Worm (Caenorhabditis elegans) whole organism, late embryonic: ENCODE results near the gene Y25C1A.8.
"Not testable (repeated sequence)": the region's sequence is repeated elsewhere in the genome, so short reads cannot be mapped to it uniquely, and the experiment has no call there.

Experiments
- C38D4.7 ChIP-seq: fragments of 200-800 bp; sonication (Bioruptor generic); optimal IDR thresholded peaks from 2 replicates; lab custom pipeline; 2018; ENCODE audit warnings: mild to moderate bottlenecking, missing genetic modification characterization, moderate library complexity, missing compliant biosample characterization
- K02D7.2 ChIP-seq: sonication (generic microtip); optimal IDR thresholded peaks from 2 replicates; lab custom pipeline; 2017; ENCODE audit warnings: mild to moderate bottlenecking, missing genetic modification characterization, missing compliant biosample characterization
- K09A11.1 ChIP-seq: sonication (generic microtip); optimal IDR thresholded peaks from 2 replicates; lab custom pipeline; 2017; ENCODE audit warnings: antibody characterized with exemption, mild to moderate bottlenecking, missing genetic modification characterization, missing compliant biosample characterization; ENCODE audit not compliant: insufficient read depth
- T23F11.4 ChIP-seq: fragments of 200-800 bp; sonication (Bioruptor generic); optimal IDR thresholded peaks from 2 replicates; lab custom pipeline; 2018; ENCODE audit warnings: mild to moderate bottlenecking, missing genetic modification characterization, missing compliant biosample characterization
- Y22D7AL.16 ChIP-seq: sonication (generic microtip); optimal IDR thresholded peaks from 2 replicates; lab custom pipeline; 2016; ENCODE audit warnings: missing genetic modification characterization, missing compliant biosample characterization
- ceh-14 ChIP-seq: sonication (generic microtip); optimal IDR thresholded peaks from 2 replicates; lab custom pipeline; 2016; ENCODE audit warnings: missing genotype, missing genetic modification characterization, missing compliant biosample characterization
- ceh-18 ChIP-seq: sonication (generic microtip); optimal IDR thresholded peaks from 2 replicates; lab custom pipeline; 2016; ENCODE audit warnings: missing genetic modification characterization, missing compliant biosample characterization
- ceh-19 ChIP-seq: fragments of 200-800 bp; sonication (Bioruptor generic); optimal IDR thresholded peaks from 2 replicates; lab custom pipeline; 2018; ENCODE audit warnings: mild to moderate bottlenecking, missing genetic modification characterization, missing compliant biosample characterization
- ceh-2 ChIP-seq: sonication (generic microtip); optimal IDR thresholded peaks from 2 replicates; lab custom pipeline; 2016; ENCODE audit warnings: missing genotype, missing genetic modification characterization, missing compliant biosample characterization
- ceh-22 ChIP-seq: sonication (generic microtip); optimal IDR thresholded peaks from 2 replicates; lab custom pipeline; 2017; ENCODE audit warnings: missing biosample characterization, missing genetic modification characterization
- ceh-30 ChIP-seq: fragments of 150-350 bp; optimal IDR thresholded peaks from 2 replicates; lab custom pipeline; 2014; ENCODE audit warnings: missing biosample characterization, missing genetic modification characterization
- ceh-34 ChIP-seq: sonication (generic microtip); optimal IDR thresholded peaks from 2 replicates; lab custom pipeline; 2016; ENCODE audit warnings: mild to moderate bottlenecking, missing genetic modification characterization, missing compliant biosample characterization
- ceh-9 ChIP-seq: sonication (generic microtip); optimal IDR thresholded peaks from 2 replicates; lab custom pipeline; 2016; ENCODE audit warnings: mild to moderate bottlenecking, missing genetic modification characterization, inconsistent platforms, missing compliant biosample characterization
- che-1 ChIP-seq: sonication (generic microtip); optimal IDR thresholded peaks from 2 replicates; lab custom pipeline; 2016; ENCODE audit warnings: mild to moderate bottlenecking, missing genetic modification characterization, missing compliant biosample characterization
- elt-4 ChIP-seq: sonication (generic microtip); optimal IDR thresholded peaks from 2 replicates; lab custom pipeline; 2016; ENCODE audit warnings: missing genetic modification characterization, missing compliant biosample characterization
- hlh-15 ChIP-seq: sonication (generic microtip); optimal IDR thresholded peaks from 2 replicates; lab custom pipeline; 2016; ENCODE audit warnings: missing genetic modification characterization, missing compliant biosample characterization
- hlh-6 ChIP-seq: sonication (generic microtip); optimal IDR thresholded peaks from 2 replicates; lab custom pipeline; 2016; ENCODE audit warnings: missing genotype, missing genetic modification characterization, missing compliant biosample characterization
- lin-11 ChIP-seq: fragments of 200-800 bp; sonication (Bioruptor generic); optimal IDR thresholded peaks from 2 replicates; lab custom pipeline; 2018; ENCODE audit warnings: mild to moderate bottlenecking, missing genetic modification characterization, missing compliant biosample characterization
- nhr-11 ChIP-seq: fragments of 150-350 bp; optimal IDR thresholded peaks from 2 replicates; lab custom pipeline; 2014; ENCODE audit warnings: missing biosample characterization, missing genetic modification characterization
- npax-4 ChIP-seq: sonication (generic microtip); optimal IDR thresholded peaks from 2 replicates; lab custom pipeline; 2016; ENCODE audit warnings: missing genetic modification characterization, missing compliant biosample characterization
- pag-3 ChIP-seq: sonication (generic microtip); optimal IDR thresholded peaks from 2 replicates; lab custom pipeline; 2016; ENCODE audit warnings: missing compliant biosample characterization, missing genetic modification characterization, borderline replicate concordance
- pqm-1 ChIP-seq: sonication (generic microtip); optimal IDR thresholded peaks from 2 replicates; lab custom pipeline; 2016; ENCODE audit warnings: missing genetic modification characterization, missing compliant biosample characterization
- ref-2 ChIP-seq: sonication (generic microtip); optimal IDR thresholded peaks from 2 replicates; lab custom pipeline; 2016; ENCODE audit warnings: missing genetic modification characterization, missing compliant biosample characterization
- sdc-2 ChIP-seq: sonication (generic microtip); optimal IDR thresholded peaks from 2 replicates; lab custom pipeline; 2016; ENCODE audit warnings: missing genotype, missing genetic modification characterization, missing compliant biosample characterization
- sox-4 ChIP-seq: sonication (generic microtip); optimal IDR thresholded peaks from 2 replicates; lab custom pipeline; 2017; ENCODE audit warnings: mild to moderate bottlenecking, missing genetic modification characterization, inconsistent platforms, missing compliant biosample characterization
- syd-9 ChIP-seq: sonication (generic microtip); optimal IDR thresholded peaks from 2 replicates; lab custom pipeline; 2016; ENCODE audit warnings: mild to moderate bottlenecking, missing genetic modification characterization, moderate library complexity, missing compliant biosample characterization
- tbx-2 ChIP-seq: sonication (generic microtip); optimal IDR thresholded peaks from 2 replicates; lab custom pipeline; 2016; ENCODE audit warnings: missing genetic modification characterization, missing compliant biosample characterization
- unc-3 ChIP-seq, 2 experiments: fragments of 200-800 bp in 1 of 2; sonication (Bioruptor generic) in 1 of 2; sonication (generic microtip) in 1 of 2; conservative IDR thresholded peaks in 1 of 2; optimal IDR thresholded peaks in 1 of 2; 2 replicates each; pipeline versions ENCODE4 v1.3.6 to Lab custom; 2016 to 2022; ENCODE audit warnings: missing compliant biosample characterization in 2 of 2, missing genetic modification characterization in 2 of 2, missing genetic modification reagents in 1 of 2
- unc-42 ChIP-seq: sonication (generic microtip); optimal IDR thresholded peaks from 2 replicates; lab custom pipeline; 2016; ENCODE audit warnings: missing genotype, missing genetic modification characterization, missing compliant biosample characterization

Gene Y25C1A.8

DNA sequence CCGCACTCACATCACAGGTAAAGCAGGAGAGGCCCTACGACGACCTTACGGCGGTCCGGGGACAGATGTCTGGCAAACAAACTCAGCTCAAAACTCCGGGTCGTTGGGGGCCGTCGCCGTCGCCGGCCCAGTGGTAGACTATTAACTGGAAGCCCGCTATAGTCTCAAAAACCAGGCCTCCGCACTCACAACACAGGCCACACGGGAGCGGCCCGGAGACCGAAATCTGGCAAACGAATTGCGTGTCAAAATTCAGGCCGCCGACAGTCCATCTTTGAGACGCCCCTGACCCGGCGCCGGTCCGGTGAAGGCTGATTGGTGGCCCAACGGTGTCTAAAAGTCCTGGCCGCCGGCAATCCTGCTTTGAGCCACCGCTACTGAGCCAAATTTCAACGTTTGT is 31.3 kb downstream of the Y25C1A.8 start:
- no peak for TF ChIP-seq K09A11.1 (tag; lab: Kevin White, UChicago)
- TF ChIP-seq elt-4, result peak; percentile 29
- TF ChIP-seq sox-4 (tag; lab: Kevin White, UChicago), result no peak
- TF ChIP-seq npax-4 (tag; lab: Kevin White, UChicago), result no peak
- TF ChIP-seq ceh-30, result no peak
- TF ChIP-seq, all 69 proteins: peak for 1

- TF ChIP-seq ceh-18, result no peak
- no peak for TF ChIP-seq tbx-2 (tag; lab: Kevin White, UChicago)
- TF ChIP-seq C38D4.7 (GFP tag; lab: Kevin White, UChicago), result no peak
- no peak for TF ChIP-seq ref-2 (tag; lab: Kevin White, UChicago)
- no peak for TF ChIP-seq ceh-19
- no peak for TF ChIP-seq Y22D7AL.16
- TF ChIP-seq ceh-34 (tag; lab: Kevin White, UChicago), result no peak
- TF ChIP-seq nhr-11 (tag; lab: Kevin White, UChicago), result no peak
- TF ChIP-seq ceh-22 (tag; lab: Kevin White, UChicago), result no peak
- TF ChIP-seq pqm-1, result no peak
- no peak for TF ChIP-seq hlh-6 (tag; lab: Kevin White, UChicago)
These were observed 32.7 kb downstream of the Y25C1A.8 start, which contains the start of gene sri-29 for ce11 chrII:3044023-3044422. TSS of gene sri-29 (plus strand) at chrII:3044323.

ce11 chrII:3043358-3043757 is 33.4 kb downstream of the Y25C1A.8 start, which contains the start of gene B0454.8:
TSS of gene B0454.8 (minus strand) at chrII:3043458.
- TF ChIP-seq sdc-2 (tag; lab: Kevin White, UChicago) (no peak), lin-11 (tag; lab: Kevin White, UChicago) (no peak)
- TF ChIP-seq, all 69 proteins: peak for 0

DNA sequence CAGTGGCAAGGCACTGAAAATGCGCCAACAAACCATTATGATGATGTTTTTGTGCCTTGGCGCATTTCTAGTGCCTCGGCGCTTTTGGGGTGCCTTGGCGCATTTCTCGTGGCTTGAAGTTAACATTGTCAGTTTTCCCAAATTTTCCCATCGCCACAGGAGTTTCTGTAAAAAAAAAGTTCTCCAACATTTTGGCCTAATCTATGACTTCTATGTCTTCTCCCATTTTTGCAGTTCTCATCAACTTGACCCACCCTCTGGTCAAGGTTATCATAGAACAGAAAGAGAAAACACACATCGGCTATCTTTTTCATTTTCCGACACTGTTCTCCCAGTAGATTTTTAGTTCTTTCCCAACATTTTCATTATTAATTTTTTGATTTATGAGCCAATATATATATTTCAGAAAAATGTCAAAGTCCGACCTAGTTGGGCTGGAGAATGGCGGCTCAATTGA is 38.3 kb downstream of the Y25C1A.8 start, which contains the start of the genes B0454.26 and B0454.5:
TSS of gene B0454.26 (minus strand) at position 101 of the 457 bp plus-strand sequence.
TSS of gene B0454.5 (plus strand) at position 407 of the 457 bp plus-strand sequence.
- TF ChIP-seq ceh-9, result no peak
- no peak for TF ChIP-seq K02D7.2 (tag; lab: Kevin White, UChicago)
- no peak for TF ChIP-seq ceh-34 (tag; lab: Kevin White, UChicago)

DNA sequence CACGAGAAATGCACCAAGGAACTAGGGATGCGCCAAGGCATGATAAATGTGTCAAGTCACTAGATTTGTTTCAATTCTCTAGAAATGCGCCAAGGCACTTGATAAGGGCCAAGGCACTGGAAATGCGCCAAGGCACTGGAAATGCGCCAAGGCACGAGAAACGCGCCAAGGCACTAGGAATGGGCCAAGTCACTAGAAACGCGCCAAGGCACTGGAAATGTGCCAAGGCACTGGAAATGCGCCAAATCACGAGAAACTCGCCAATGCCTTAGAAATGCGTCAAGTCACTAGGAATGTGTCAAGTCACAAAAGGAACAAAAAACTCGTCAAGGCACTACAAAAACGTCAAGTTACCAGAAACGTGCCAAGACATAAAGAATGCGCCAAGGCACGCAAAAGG is 40.4 kb downstream of the Y25C1A.8 start:
- TF ChIP-seq ceh-2 (tag; lab: Kevin White, UChicago) (peak; percentile 15), unc-42 (tag; lab: Kevin White, UChicago) (no peak)
- TF ChIP-seq, all 69 proteins: peak for 1

DNA sequence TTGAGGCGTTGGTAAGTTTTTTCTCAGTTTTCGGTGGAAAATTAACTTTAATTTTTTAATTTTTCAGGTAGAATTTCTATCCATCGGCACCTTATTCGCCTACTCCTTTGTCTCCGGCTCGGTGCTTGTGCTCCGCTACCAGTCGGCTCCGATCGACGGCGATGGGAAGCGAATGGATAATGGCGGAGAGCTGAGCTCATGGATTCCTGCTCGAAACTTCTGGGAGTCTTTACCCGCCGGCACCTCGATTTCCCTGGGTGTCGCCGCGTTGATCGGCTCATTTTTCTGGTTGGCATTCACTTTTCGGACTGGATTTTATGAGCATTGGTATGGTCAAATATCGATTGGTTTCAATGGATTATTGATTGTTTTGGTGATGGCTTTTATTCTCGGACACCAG is 41.8 kb downstream of the Y25C1A.8 start:
- TF ChIP-seq ceh-14 (tag; lab: Kevin White, UChicago) (no peak), pag-3 (tag; lab: Kevin White, UChicago) (no peak), elt-4 (no peak), tbx-2 (tag; lab: Kevin White, UChicago) (no peak), pqm-1 (no peak), hlh-15 (tag; lab: Kevin White, UChicago) (no peak), unc-3 (GFP tag; conservative IDR thresholded peaks at IDR 0.05; lab: Robert Waterston, UW) (no peak), unc-3 (tag; optimal IDR thresholded peaks at IDR 0.05; lab: Kevin White, UChicago) (no peak), hlh-6 (tag; lab: Kevin White, UChicago) (no peak), che-1 (tag; lab: Kevin White, UChicago) (no peak)
- TF ChIP-seq, all 69 proteins: peak for 0

DNA sequence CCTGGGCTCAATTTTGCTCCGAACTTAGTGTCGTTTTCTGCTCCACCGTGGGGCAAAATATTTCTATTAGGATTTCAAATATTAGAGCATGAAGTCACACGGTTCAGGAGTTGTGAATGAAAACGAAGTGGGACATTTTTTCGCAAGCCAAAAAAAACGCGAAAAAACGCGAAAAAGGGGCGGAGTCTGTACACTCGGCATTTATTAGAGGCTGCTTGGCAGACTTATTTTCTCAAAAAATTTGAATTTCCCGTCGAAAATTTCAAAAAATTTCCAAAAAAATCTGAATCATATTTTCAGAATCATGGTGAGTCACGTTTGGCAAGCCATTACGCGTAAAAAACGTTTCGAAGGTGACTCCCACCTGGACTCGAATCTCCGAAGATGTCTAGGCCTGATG is 44.3 kb downstream of the Y25C1A.8 start, which contains the start of gene B0454.6:
TSS of gene B0454.6 (plus strand) at position 301 of the 400 bp plus-strand sequence.
- TF ChIP-seq nhr-11 (tag; lab: Kevin White, UChicago); syd-9 (tag; lab: Kevin White, UChicago); T23F11.4 (GFP tag; lab: Kevin White, UChicago): not testable (repeated sequence)
